Worm (Caenorhabditis elegans) whole organism, young adult: Measurements from ENCODE around the gene cogc-6.
A peak's percentile ranks its signal among the peaks of the same experiment; 100 is the strongest.

ENCODE experiments used
- B0261.1 ChIP-seq: sonication (generic microtip); optimal IDR thresholded peaks from 2 replicates; lab custom pipeline; 2016; ENCODE audit warnings: mild to moderate bottlenecking, missing genetic modification characterization, moderate library complexity, missing compliant biosample characterization
- C06A6.2 ChIP-seq: fragments of 200-800 bp; sonication (Bioruptor generic); conservative IDR thresholded peaks from 2 replicates; pipeline ENCODE4 v1.3.6; 2022; ENCODE audit warnings: missing genetic modification characterization, missing compliant biosample characterization
- F10E7.11 ChIP-seq: sonication (generic microtip); optimal IDR thresholded peaks from 2 replicates; lab custom pipeline; 2017; ENCODE audit warnings: mild to moderate bottlenecking, missing genetic modification characterization, moderate library complexity, missing compliant biosample characterization
- F23B12.7 ChIP-seq: sonication (generic microtip); optimal IDR thresholded peaks from 2 replicates; lab custom pipeline; 2017; ENCODE audit warnings: missing genetic modification characterization, mild to moderate bottlenecking, missing compliant biosample characterization, antibody characterized with exemption, moderate library complexity; ENCODE audit not compliant: insufficient read depth
- K12H6.12 ChIP-seq: fragments of 200-800 bp; sonication (Bioruptor generic); optimal IDR thresholded peaks from 2 replicates; lab custom pipeline; 2018; ENCODE audit warnings: mild to moderate bottlenecking, missing genetic modification characterization, missing compliant biosample characterization
- T07F8.4 ChIP-seq: sonication (generic microtip); optimal IDR thresholded peaks from 2 replicates; lab custom pipeline; 2016; ENCODE audit warnings: mild to moderate bottlenecking, missing genetic modification characterization, moderate library complexity, missing compliant biosample characterization
- Y53G8AR.9 ChIP-seq: fragments of 200-800 bp; sonication (Bioruptor generic); conservative IDR thresholded peaks from 2 replicates; pipeline ENCODE4 v1.3.6; 2022; ENCODE audit warnings: missing genetic modification reagents, missing genetic modification characterization, missing compliant biosample characterization
- Y79H2A.3 ChIP-seq: fragments of 200-800 bp; sonication (Bioruptor generic); conservative IDR thresholded peaks from 2 replicates; pipeline ENCODE4 v1.3.6; 2022; ENCODE audit warnings: missing genetic modification reagents, missing genetic modification characterization, missing compliant biosample characterization
- Y95B8A.8 ChIP-seq: fragments of 200-800 bp; sonication (Bioruptor generic); IDR thresholded peaks from 2 replicates; pipeline ENCODE4 v1.3.6; 2022; ENCODE audit warnings: missing genetic modification reagents, missing genetic modification characterization, missing compliant biosample characterization
- akir-1 ChIP-seq: fragments of 200-800 bp; sonication (Bioruptor generic); optimal IDR thresholded peaks from 2 replicates; lab custom pipeline; 2018; ENCODE audit warnings: mild to moderate bottlenecking, missing genetic modification characterization, moderate library complexity, missing compliant biosample characterization
- ama-1 ChIP-seq, 3 experiments: fragments of 150-350 bp in 1 of 3; sonication (generic microtip) in 2 of 3; optimal IDR thresholded peaks; 2 replicates each; lab custom pipeline; 2014 to 2018; ENCODE audit warnings: missing biosample characterization in 2 of 3, missing genetic modification characterization in 2 of 3, missing genetic modification reagents in 2 of 3
- aptf-3 ChIP-seq: fragments of 200-800 bp; sonication (Bioruptor generic); IDR thresholded peaks from 2 replicates; pipeline ENCODE4 v1.3.6; 2022; ENCODE audit warnings: missing genetic modification characterization, missing compliant biosample characterization
- attf-5 ChIP-seq: fragments of 200-800 bp; sonication (Bioruptor generic); optimal IDR thresholded peaks from 2 replicates; lab custom pipeline; 2018; ENCODE audit warnings: mild to moderate bottlenecking, missing genetic modification characterization, missing compliant biosample characterization
- attf-6 ChIP-seq: fragments of 200-800 bp; sonication (Bioruptor generic); IDR thresholded peaks from 2 replicates; pipeline ENCODE4 v1.3.6; 2022; ENCODE audit warnings: missing genetic modification reagents, missing genetic modification characterization, missing compliant biosample characterization
- bed-2 ChIP-seq: fragments of 200-800 bp; sonication (Bioruptor generic); IDR thresholded peaks from 2 replicates; pipeline ENCODE4 v1.3.6; 2022; ENCODE audit warnings: missing genetic modification reagents, missing genetic modification characterization, missing compliant biosample characterization
- ccch-3 ChIP-seq: fragments of 200-800 bp; sonication (Bioruptor generic); optimal IDR thresholded peaks from 2 replicates; lab custom pipeline; 2018; ENCODE audit warnings: mild to moderate bottlenecking, missing genetic modification characterization, missing compliant biosample characterization
- cebp-1 ChIP-seq, 2 experiments: fragments of 200-800 bp in 1 of 2; sonication (Bioruptor generic) in 1 of 2; sonication (generic microtip) in 1 of 2; IDR thresholded peaks in 1 of 2; optimal IDR thresholded peaks in 1 of 2; 2 replicates each; pipeline versions ENCODE4 v1.3.6 to Lab custom; 2017 to 2022; ENCODE audit warnings: missing compliant biosample characterization in 2 of 2, missing genetic modification characterization in 2 of 2, mild to moderate bottlenecking in 1 of 2, missing genetic modification reagents in 1 of 2, moderate library complexity in 1 of 2
- ceh-27 ChIP-seq: fragments of 200-800 bp; sonication (Bioruptor generic); optimal IDR thresholded peaks from 2 replicates; lab custom pipeline; 2018; ENCODE audit warnings: mild to moderate bottlenecking, missing genetic modification characterization, moderate library complexity, missing compliant biosample characterization
- ceh-40 ChIP-seq: fragments of 200-800 bp; sonication (Bioruptor generic); IDR thresholded peaks from 2 replicates; pipeline ENCODE4 v1.3.6; 2022; ENCODE audit warnings: missing genetic modification characterization, missing compliant biosample characterization
- ceh-91 ChIP-seq: fragments of 200-800 bp; sonication (Bioruptor generic); IDR thresholded peaks from 2 replicates; pipeline ENCODE4 v1.3.6; 2022; ENCODE audit warnings: missing genetic modification reagents, missing genetic modification characterization, missing compliant biosample characterization
- dox-1 ChIP-seq: fragments of 200-800 bp; sonication (Bioruptor generic); IDR thresholded peaks from 2 replicates; pipeline ENCODE4 v1.3.6; 2022; ENCODE audit warnings: missing genetic modification reagents, missing genetic modification characterization, missing compliant biosample characterization
- efl-1 ChIP-seq: fragments of 150-350 bp; optimal IDR thresholded peaks from 2 replicates; lab custom pipeline; 2014; ENCODE audit warnings: missing biosample characterization, missing genetic modification reagents, missing genetic modification characterization
- egl-18 ChIP-seq: fragments of 200-800 bp; sonication (Bioruptor generic); IDR thresholded peaks from 2 replicates; pipeline ENCODE4 v1.3.6; 2022; ENCODE audit warnings: missing genetic modification reagents, missing genetic modification characterization, missing compliant biosample characterization
- egl-44 ChIP-seq: fragments of 200-800 bp; sonication (Bioruptor generic); IDR thresholded peaks from 2 replicates; pipeline ENCODE4 v1.3.6; 2022; ENCODE audit warnings: missing genetic modification reagents, missing genetic modification characterization, missing compliant biosample characterization
- hlh-26 ChIP-seq: fragments of 200-800 bp; sonication (Bioruptor generic); conservative IDR thresholded peaks from 2 replicates; pipeline ENCODE4 v1.3.6; 2022; ENCODE audit warnings: missing genetic modification reagents, missing genetic modification characterization, missing compliant biosample characterization
- hmg-1.2 ChIP-seq: fragments of 200-800 bp; sonication (Bioruptor generic); IDR thresholded peaks from 2 replicates; pipeline ENCODE4 v1.3.6; 2022; ENCODE audit warnings: missing genetic modification reagents, missing genetic modification characterization, missing compliant biosample characterization
- let-526 ChIP-seq: fragments of 200-800 bp; sonication (Bioruptor generic); IDR thresholded peaks from 2 replicates; pipeline ENCODE4 v1.3.6; 2022; ENCODE audit warnings: missing genetic modification reagents, missing genetic modification characterization, missing compliant biosample characterization
- let-607 ChIP-seq, 2 experiments: fragments of 200-800 bp in 1 of 2; sonication (Bioruptor generic) in 1 of 2; sonication (generic microtip) in 1 of 2; optimal IDR thresholded peaks; 2 replicates each; lab custom pipeline; 2016 to 2018; ENCODE audit warnings: mild to moderate bottlenecking in 2 of 2, missing compliant biosample characterization in 2 of 2, missing genetic modification characterization in 2 of 2, moderate library complexity in 2 of 2, missing genotype in 1 of 2
- lsy-27 ChIP-seq: sonication (generic microtip); optimal IDR thresholded peaks from 2 replicates; lab custom pipeline; 2017; ENCODE audit warnings: missing genetic modification characterization, mild to moderate bottlenecking, missing compliant biosample characterization, antibody characterized with exemption, missing genotype, borderline replicate concordance; ENCODE audit not compliant: insufficient read depth
- madf-3 ChIP-seq: fragments of 200-800 bp; sonication (Bioruptor generic); IDR thresholded peaks from 2 replicates; pipeline ENCODE4 v1.3.6; 2022; ENCODE audit warnings: missing genetic modification reagents, missing genetic modification characterization, missing compliant biosample characterization
- madf-6 ChIP-seq: fragments of 200-800 bp; sonication (Bioruptor generic); IDR thresholded peaks from 2 replicates; pipeline ENCODE4 v1.3.6; 2022; ENCODE audit warnings: missing genetic modification reagents, missing genetic modification characterization, missing compliant biosample characterization
- mcd-1 ChIP-seq: fragments of 200-800 bp; sonication (Bioruptor generic); IDR thresholded peaks from 2 replicates; pipeline ENCODE4 v1.3.6; 2022; ENCODE audit warnings: missing genetic modification reagents, missing genetic modification characterization, missing compliant biosample characterization
- mel-28 ChIP-seq: sonication (generic microtip); optimal IDR thresholded peaks from 2 replicates; lab custom pipeline; 2016; ENCODE audit warnings: borderline replicate concordance, mild to moderate bottlenecking, missing genetic modification characterization, missing compliant biosample characterization
- mes-4 ChIP-seq: sonication (generic microtip); optimal IDR thresholded peaks from 2 replicates; lab custom pipeline; 2016; ENCODE audit warnings: missing genotype, missing genetic modification characterization, missing compliant biosample characterization
- mxl-1 ChIP-seq: sonication (generic microtip); optimal IDR thresholded peaks from 2 replicates; lab custom pipeline; 2016; ENCODE audit warnings: missing genetic modification characterization, missing compliant biosample characterization
- nhr-179 ChIP-seq: sonication (generic microtip); optimal IDR thresholded peaks from 2 replicates; lab custom pipeline; 2016; ENCODE audit warnings: mild to moderate bottlenecking, missing genetic modification characterization, missing compliant biosample characterization
- nhr-80 ChIP-seq: sonication (generic microtip); optimal IDR thresholded peaks from 2 replicates; lab custom pipeline; 2016; ENCODE audit warnings: missing genetic modification characterization, missing compliant biosample characterization
- sdz-38 ChIP-seq: sonication (generic microtip); optimal IDR thresholded peaks from 2 replicates; lab custom pipeline; 2016; ENCODE audit warnings: missing genotype, missing genetic modification characterization, missing compliant biosample characterization
- sea-2 ChIP-seq: fragments of 200-800 bp; sonication (Bioruptor generic); IDR thresholded peaks from 2 replicates; pipeline ENCODE4 v1.3.6; 2022; ENCODE audit warnings: missing genetic modification characterization, missing compliant biosample characterization
- snpc-3.4 ChIP-seq: sonication (generic microtip); optimal IDR thresholded peaks from 2 replicates; lab custom pipeline; 2017; ENCODE audit warnings: missing genetic modification characterization, mild to moderate bottlenecking, missing compliant biosample characterization, antibody characterized with exemption, moderate library complexity, missing genotype, missing genetic modification reagents
- sptf-2 ChIP-seq: fragments of 200-800 bp; sonication (Bioruptor generic); optimal IDR thresholded peaks from 2 replicates; lab custom pipeline; 2018; ENCODE audit warnings: mild to moderate bottlenecking, missing genetic modification characterization, missing compliant biosample characterization
- unc-130 ChIP-seq: sonication (generic microtip); optimal IDR thresholded peaks from 2 replicates; lab custom pipeline; 2016; ENCODE audit warnings: missing genetic modification reagents, missing genetic modification characterization, missing compliant biosample characterization
- ztf-22 ChIP-seq: fragments of 200-800 bp; sonication (Bioruptor generic); optimal IDR thresholded peaks from 2 replicates; lab custom pipeline; 2018; ENCODE audit warnings: mild to moderate bottlenecking, missing genetic modification characterization, moderate library complexity, missing compliant biosample characterization
- ztf-25 ChIP-seq: fragments of 200-800 bp; sonication (Bioruptor generic); IDR thresholded peaks from 2 replicates; pipeline ENCODE4 v1.3.6; 2022; ENCODE audit warnings: missing genetic modification reagents, missing genetic modification characterization, missing compliant biosample characterization
- ztf-26 ChIP-seq: sonication (generic microtip); optimal IDR thresholded peaks from 2 replicates; lab custom pipeline; 2017; ENCODE audit warnings: missing genetic modification characterization, missing compliant biosample characterization
- ztf-28 ChIP-seq: fragments of 200-800 bp; sonication (Bioruptor generic); IDR thresholded peaks from 2 replicates; pipeline ENCODE4 v1.3.6; 2022; ENCODE audit warnings: missing genetic modification reagents, missing genetic modification characterization, missing compliant biosample characterization
- ztf-6 ChIP-seq: fragments of 200-800 bp; sonication (Bioruptor generic); IDR thresholded peaks from 2 replicates; pipeline ENCODE4 v1.3.6; 2022; ENCODE audit warnings: missing genetic modification reagents, missing genetic modification characterization, missing compliant biosample characterization

cogc-6 gene

DNA sequence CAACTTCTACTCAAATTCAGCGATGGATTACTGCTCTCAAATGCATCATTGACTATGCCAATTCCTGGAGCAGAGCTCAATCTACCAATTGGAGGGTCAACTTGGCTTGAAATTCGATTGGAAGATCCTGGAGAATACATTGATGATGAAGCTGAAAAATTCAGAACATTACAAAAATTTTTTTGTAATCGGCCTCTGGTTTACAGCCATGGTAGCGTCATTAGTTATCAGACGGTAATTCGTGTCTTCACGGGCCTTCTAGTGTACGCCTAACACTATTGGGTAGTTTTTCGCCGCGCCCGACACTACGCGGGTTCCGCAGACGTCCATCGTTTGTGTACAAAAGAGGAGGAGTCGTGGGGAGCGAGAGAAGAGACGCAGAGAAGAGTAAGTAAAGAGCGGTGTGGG, 7.6 kb upstream of the cogc-6 start (continued):
- TF ChIP-seq ceh-27 (GFP tag; lab: Kevin White, UChicago) (peak; percentile 66), sdz-38 (no peak), efl-1 (GFP tag; lab: Kevin White, UChicago) (peak; percentile 35), attf-5 (peak; percentile 47), sea-2 (GFP tag; lab: Robert Waterston, UW) (no peak), snpc-3.4 (tag; lab: Kevin White, UChicago) (peak; percentile 99), let-526 (GFP tag; lab: Robert Waterston, UW) (no peak), akir-1 (GFP tag; lab: Kevin White, UChicago) (peak; percentile 49), ccch-3 (no peak), egl-44 (GFP tag; lab: Robert Waterston, UW) (0 out of 2 replicates have a peak, but pooled peaks have one; percentile 38), aptf-3 (GFP tag; lab: Robert Waterston, UW) (no peak), C06A6.2 (GFP tag; lab: Robert Waterston, UW) (peak; percentile 74), cebp-1 (GFP tag; IDR thresholded peaks at IDR 0.05; lab: Robert Waterston, UW) (0 out of 2 replicates have a peak, but pooled peaks have one; percentile 20), cebp-1 (tag; optimal IDR thresholded peaks at IDR 0.05; lab: Kevin White, UChicago) (no peak), ztf-22 (GFP tag; lab: Kevin White, UChicago) (peak; percentile 22), T07F8.4 (tag; lab: Kevin White, UChicago) (peak; percentile 20), ztf-26 (tag; lab: Kevin White, UChicago) (peak; percentile 25), let-607 (tag; optimal IDR thresholded peaks at IDR 0.05; lab: Kevin White, UChicago) (peak; percentile 19 to 22), mcd-1 (GFP tag; lab: Robert Waterston, UW) (peak; percentile 84), madf-3 (GFP tag; lab: Robert Waterston, UW) (peak; percentile 74), dox-1 (GFP tag; lab: Robert Waterston, UW) (peak; percentile 96), mxl-1 (tag; lab: Kevin White, UChicago) (peak; percentile 31), ama-1 (optimal IDR thresholded peaks at IDR 0.05; lab: Kevin White, UChicago) (peak; percentile 91), ama-1 (GFP tag; optimal IDR thresholded peaks at IDR 0.05; lab: Kevin White, UChicago) (peak in 1 of 2 experiments; percentile 35), mes-4 (peak; percentile 36), attf-6 (GFP tag; lab: Robert Waterston, UW) (peak; percentile 94), lsy-27 (tag; lab: Kevin White, UChicago) (peak; percentile 31), K12H6.12 (tag; lab: Kevin White, UChicago) (peak; percentile 54), Y95B8A.8 (peak; percentile 86), ceh-91 (GFP tag; lab: Robert Waterston, UW) (peak; percentile 65), unc-130 (GFP tag; lab: Kevin White, UChicago) (peak; percentile 62), bed-2 (GFP tag; lab: Robert Waterston, UW) (peak; percentile 41; the same call in 1 of the 2 replicates), ztf-25 (peak; percentile 73; the same call in 1 of the 2 replicates), B0261.1 (tag; lab: Kevin White, UChicago) (peak; percentile 59), sptf-2 (GFP tag; lab: Kevin White, UChicago) (peak; percentile 17), hmg-1.2 (GFP tag; lab: Robert Waterston, UW) (peak; percentile 99), Y79H2A.3 (0 out of 2 replicates have a peak, but pooled peaks have one; percentile 65), nhr-179 (tag; lab: Kevin White, UChicago) (no peak), F23B12.7 (tag; lab: Kevin White, UChicago) (peak; percentile 74), F10E7.11 (tag; lab: Kevin White, UChicago) (peak; percentile 8), hlh-26 (no peak), madf-6 (peak; percentile 91), ztf-28 (peak; percentile 91), Y53G8AR.9 (GFP tag; lab: Robert Waterston, UW) (peak; percentile 86), ceh-40 (GFP tag; lab: Robert Waterston, UW) (no peak), egl-18 (GFP tag; lab: Robert Waterston, UW) (no peak), ztf-6 (GFP tag; lab: Robert Waterston, UW) (no peak), nhr-80 (tag; lab: Kevin White, UChicago) (peak; percentile 53), mel-28 (tag; lab: Kevin White, UChicago) (peak; percentile 74)
